Fruit fly (Drosophila melanogaster) whole organism, embryonic: ENCODE measurements around the gene TTLL1A.

ENCODE experiments used
- CG10274 ChIP-seq: fragments of 200-800 bp; sonication (Bioruptor generic); optimal IDR thresholded peaks from 3 replicates; lab custom pipeline; 2017; ENCODE audit warnings: missing biosample characterization, mild to moderate bottlenecking, missing genetic modification characterization
- CG10462 ChIP-seq: fragments of 200-800 bp; sonication (Bioruptor generic); optimal IDR thresholded peaks from 2 replicates; lab custom pipeline; 2016; ENCODE audit warnings: missing biosample characterization, missing genetic modification characterization
- CG10543 ChIP-seq: fragments of 200-800 bp; sonication (Bioruptor generic); optimal IDR thresholded peaks from 3 replicates; lab custom pipeline; 2017; ENCODE audit warnings: missing biosample characterization, mild to moderate bottlenecking, missing genetic modification characterization, moderate library complexity
- CG12769 ChIP-seq: fragments of 200-800 bp; sonication (Bioruptor generic); optimal IDR thresholded peaks from 2 replicates; lab custom pipeline; 2019; ENCODE audit warnings: missing biosample characterization, mild to moderate bottlenecking, missing genetic modification characterization, moderate library complexity
- CG1602 ChIP-seq: fragments of 200-800 bp; sonication (Bioruptor generic); optimal IDR thresholded peaks from 3 replicates; lab custom pipeline; 2016; ENCODE audit warnings: missing biosample characterization, missing genetic modification characterization
- CG16813 ChIP-seq: fragments of 200-800 bp; sonication (Bioruptor generic); IDR thresholded peaks from 3 replicates; pipeline ENCODE4 v1.3.6; 2022; ENCODE audit warnings: missing biosample characterization, missing genetic modification characterization; ENCODE audit not compliant: partially characterized antibody
- CG16815 ChIP-seq: fragments of 200-800 bp; sonication (Bioruptor generic); optimal IDR thresholded peaks from 3 replicates; lab custom pipeline; 2017; ENCODE audit warnings: missing biosample characterization, mild to moderate bottlenecking, missing genetic modification characterization
- CG18011 ChIP-seq: fragments of 200-800 bp; sonication (Bioruptor generic); optimal IDR thresholded peaks from 2 replicates; lab custom pipeline; 2017; ENCODE audit warnings: missing biosample characterization, missing genetic modification characterization, mild to moderate bottlenecking, moderate library complexity, missing genotype
- CG2202 ChIP-seq: fragments of 200-800 bp; sonication (Bioruptor generic); optimal IDR thresholded peaks from 2 replicates; lab custom pipeline; 2018; ENCODE audit warnings: missing biosample characterization, mild to moderate bottlenecking, missing genetic modification characterization
- CG2678 ChIP-seq: fragments of 200-800 bp; sonication (Bioruptor generic); optimal IDR thresholded peaks from 3 replicates; lab custom pipeline; 2019; ENCODE audit warnings: missing biosample characterization, mild to moderate bottlenecking, missing genetic modification characterization, moderate library complexity
- CG31388 ChIP-seq: fragments of 200-800 bp; sonication (Bioruptor generic); optimal IDR thresholded peaks from 2 replicates; lab custom pipeline; 2016; ENCODE audit warnings: missing biosample characterization, missing genetic modification characterization
- CG3281 ChIP-seq: fragments of 200-800 bp; sonication (Bioruptor generic); optimal IDR thresholded peaks from 3 replicates; lab custom pipeline; 2017; ENCODE audit warnings: missing biosample characterization, mild to moderate bottlenecking, missing genetic modification characterization
- CG3726 ChIP-seq: fragments of 200-800 bp; sonication (Bioruptor generic); IDR thresholded peaks from 3 replicates; pipeline ENCODE4, ENCODE4 v1.3.6; 2022; ENCODE audit warnings: missing biosample characterization, missing genetic modification characterization
- CG6254 ChIP-seq: fragments of 200-800 bp; sonication (Bioruptor generic); optimal IDR thresholded peaks from 3 replicates; lab custom pipeline; 2017; ENCODE audit warnings: mild to moderate bottlenecking, missing biosample characterization, missing genetic modification reagents, missing genetic modification characterization
- CG6689 ChIP-seq: fragments of 200-800 bp; sonication (Bioruptor generic); IDR thresholded peaks from 2 replicates; pipeline ENCODE4 v1.3.6; 2022; ENCODE audit warnings: missing biosample characterization, missing genetic modification characterization
- CG6854 ChIP-seq: fragments of 200-800 bp; sonication (Bioruptor generic); optimal IDR thresholded peaks from 3 replicates; lab custom pipeline; 2017; ENCODE audit warnings: missing biosample characterization, mild to moderate bottlenecking, missing genetic modification characterization
- CG7745 ChIP-seq: fragments of 200-800 bp; sonication (Bioruptor generic); optimal IDR thresholded peaks from 2 replicates; lab custom pipeline; 2018; ENCODE audit warnings: missing biosample characterization, mild to moderate bottlenecking, missing genetic modification characterization, moderate library complexity
- CG9215 ChIP-seq: fragments of 200-800 bp; sonication (Bioruptor generic); IDR thresholded peaks from 2 replicates; pipeline ENCODE4 v1.3.6; 2022; ENCODE audit warnings: missing biosample characterization, missing genetic modification characterization
- CTCF ChIP-seq: fragments of 200-800 bp; sonication (Bioruptor generic); optimal IDR thresholded peaks from 2 replicates; lab custom pipeline; 2017; ENCODE audit warnings: missing biosample characterization, mild to moderate bottlenecking, missing genetic modification characterization, moderate library complexity
- CrebB ChIP-seq: fragments of 200-800 bp; sonication (Bioruptor generic); optimal IDR thresholded peaks from 3 replicates; lab custom pipeline; 2018; ENCODE audit warnings: missing biosample characterization, mild to moderate bottlenecking, missing genetic modification characterization
- D ChIP-seq, 2 experiments: fragments of 200-800 bp in 1 of 2; fragments of >200 bp in 1 of 2; sonication (Bioruptor generic) in 1 of 2; optimal IDR thresholded peaks; 2 replicates in 1 of 2; 3 replicates in 1 of 2; lab custom pipeline; 2017; ENCODE audit warnings: mild to moderate bottlenecking in 1 of 2, missing biosample characterization in 1 of 2, missing genetic modification characterization in 1 of 2, missing genetic modification reagents in 1 of 2
- D19B ChIP-seq: fragments of 200-800 bp; sonication (Bioruptor generic); optimal IDR thresholded peaks from 2 replicates; lab custom pipeline; 2017; ENCODE audit warnings: missing biosample characterization, mild to moderate bottlenecking, missing genetic modification characterization
- Dek ChIP-seq: fragments of 200-800 bp; sonication (Bioruptor generic); optimal IDR thresholded peaks from 3 replicates; lab custom pipeline; 2019; ENCODE audit warnings: missing biosample characterization, mild to moderate bottlenecking, missing genetic modification characterization, moderate library complexity
- Dp ChIP-seq: fragments of 200-800 bp; sonication (Bioruptor generic); optimal IDR thresholded peaks from 2 replicates; lab custom pipeline; 2018; ENCODE audit warnings: missing biosample characterization, mild to moderate bottlenecking, missing genetic modification characterization, moderate library complexity
- GATAe ChIP-seq: fragments of 200-800 bp; sonication (Bioruptor generic); conservative IDR thresholded peaks from 2 replicates; pipeline ENCODE4 v1.3.6; 2022; ENCODE audit warnings: missing biosample characterization, missing genetic modification characterization
- HLH4C ChIP-seq: fragments of 200-800 bp; sonication (Bioruptor generic); IDR thresholded peaks from 3 replicates; pipeline ENCODE4 v1.3.6; 2022; ENCODE audit warnings: missing biosample characterization, missing genetic modification characterization; ENCODE audit not compliant: partially characterized antibody
- Hr78 ChIP-seq, 2 experiments: fragments of 200-800 bp in 1 of 2; fragments of >200 bp in 1 of 2; sonication (Bioruptor generic) in 1 of 2; optimal IDR thresholded peaks; 2 replicates each; lab custom pipeline; 2017 to 2019; ENCODE audit warnings: missing biosample characterization in 2 of 2, missing genetic modification characterization in 2 of 2, mild to moderate bottlenecking in 1 of 2, moderate library complexity in 1 of 2
- MTF-1 ChIP-seq: fragments of 200-800 bp; sonication (Bioruptor generic); optimal IDR thresholded peaks from 2 replicates; lab custom pipeline; 2018; ENCODE audit warnings: missing biosample characterization, mild to moderate bottlenecking, missing genetic modification characterization, borderline replicate concordance
- Scr ChIP-seq: fragments of 200-800 bp; sonication (Bioruptor generic); IDR thresholded peaks from 2 replicates; pipeline ENCODE4 v1.3.6; 2022; ENCODE audit warnings: missing biosample characterization, missing genetic modification characterization; ENCODE audit not compliant: partially characterized antibody
- Six4 ChIP-seq: fragments of 200-800 bp; sonication (Bioruptor generic); optimal IDR thresholded peaks from 2 replicates; lab custom pipeline; 2016; ENCODE audit warnings: missing biosample characterization, missing genetic modification characterization
- ac ChIP-seq: fragments of 200-800 bp; sonication (Bioruptor generic); optimal IDR thresholded peaks from 3 replicates; lab custom pipeline; 2017; ENCODE audit warnings: missing biosample characterization, mild to moderate bottlenecking, missing genetic modification characterization
- bbx ChIP-seq: fragments of 200-800 bp; sonication (Bioruptor generic); IDR thresholded peaks from 2 replicates; pipeline ENCODE4 v1.3.6; 2022; ENCODE audit warnings: missing biosample characterization, missing genetic modification characterization; ENCODE audit not compliant: partially characterized antibody
- ems ChIP-seq: fragments of 200-800 bp; sonication (Bioruptor generic); optimal IDR thresholded peaks from 3 replicates; lab custom pipeline; 2016; ENCODE audit warnings: missing biosample characterization, missing genetic modification characterization
- fru ChIP-seq: fragments of >200 bp; optimal IDR thresholded peaks from 2 replicates; lab custom pipeline; 2017
- gt ChIP-seq: fragments of 200-800 bp; sonication (Bioruptor generic); IDR thresholded peaks from 2 replicates; pipeline ENCODE4 v1.3.6; 2022; ENCODE audit warnings: missing biosample characterization, missing genetic modification characterization
- insv ChIP-seq, 2 experiments: fragments of 200-800 bp; sonication (Bioruptor generic); optimal IDR thresholded peaks; 3 replicates each; lab custom pipeline; 2016 to 2018; ENCODE audit warnings: missing biosample characterization in 2 of 2, missing genetic modification characterization in 2 of 2
- ken ChIP-seq: fragments of 200-800 bp; sonication (Bioruptor generic); IDR thresholded peaks from 3 replicates; pipeline ENCODE4 v1.3.6; 2022; ENCODE audit warnings: missing biosample characterization, missing genetic modification characterization
- kni ChIP-seq: fragments of 200-800 bp; sonication (Bioruptor generic); optimal IDR thresholded peaks from 3 replicates; lab custom pipeline; 2017; ENCODE audit warnings: mild to moderate bottlenecking, missing biosample characterization, missing genetic modification reagents, missing genetic modification characterization
- pb ChIP-seq: fragments of 200-800 bp; sonication (Bioruptor generic); optimal IDR thresholded peaks from 3 replicates; lab custom pipeline; 2016; ENCODE audit warnings: missing biosample characterization, missing genetic modification characterization
- pros ChIP-seq: fragments of 200-800 bp; sonication (Bioruptor generic); optimal IDR thresholded peaks from 3 replicates; lab custom pipeline; 2019; ENCODE audit warnings: missing biosample characterization, mild to moderate bottlenecking, missing genetic modification characterization, moderate library complexity
- sima ChIP-seq: fragments of 200-800 bp; sonication (Bioruptor generic); optimal IDR thresholded peaks from 2 replicates; lab custom pipeline; 2016; ENCODE audit warnings: missing biosample characterization, missing genetic modification characterization
- slp2 ChIP-seq: fragments of 200-800 bp; sonication (Bioruptor generic); optimal IDR thresholded peaks from 2 replicates; lab custom pipeline; 2016; ENCODE audit warnings: missing biosample characterization, missing genetic modification characterization
- sob ChIP-seq: fragments of 200-800 bp; sonication (Bioruptor generic); IDR thresholded peaks from 2 replicates; pipeline ENCODE4 v1.3.6; 2022; ENCODE audit warnings: missing biosample characterization, missing genetic modification characterization
- tll ChIP-seq, 2 experiments: fragments of 200-800 bp in 1 of 2; fragments of >200 bp in 1 of 2; sonication (Bioruptor generic) in 1 of 2; optimal IDR thresholded peaks; 2 replicates each; lab custom pipeline; 2017 to 2019; ENCODE audit warnings: missing biosample characterization in 2 of 2, missing genetic modification characterization in 2 of 2, mild to moderate bottlenecking in 1 of 2, moderate library complexity in 1 of 2
- vnd ChIP-seq: fragments of 200-800 bp; sonication (Bioruptor generic); IDR thresholded peaks from 3 replicates; pipeline ENCODE4 v1.3.6; 2022; ENCODE audit warnings: missing biosample characterization, missing genetic modification characterization; ENCODE audit not compliant: partially characterized antibody
- z ChIP-seq: fragments of 200-800 bp; sonication (Bioruptor generic); IDR thresholded peaks from 3 replicates; pipeline ENCODE4 v1.3.6; 2022; ENCODE audit warnings: missing biosample characterization, missing genetic modification characterization

The TTLL1A gene

dm6 chrX:17167304-17167703, 35.1 kb downstream of the TTLL1A start (continued):
- TF ChIP-seq vnd (GFP tag; lab: Robert Waterston, UW) (0 out of 3 replicates have a peak, but pooled peaks have one; percentile 17), HLH4C (GFP tag; lab: Robert Waterston, UW) (peak; percentile 65), CG9215 (GFP tag; lab: Robert Waterston, UW) (no peak), CG12769 (no peak), bbx (GFP tag; lab: Robert Waterston, UW) (peak; percentile 50; the same call in 1 of the 2 replicates), CG6254 (GFP tag; lab: Kevin White, UChicago) (no peak), Scr (GFP tag; lab: Robert Waterston, UW) (0 out of 2 replicates have a peak, but pooled peaks have one; percentile 15), CG3726 (GFP tag; lab: Robert Waterston, UW) (no peak), gt (GFP tag; lab: Robert Waterston, UW) (no peak), CG1602 (no peak), CG6854 (GFP tag; lab: Kevin White, UChicago) (no peak), CG6689 (GFP tag; lab: Robert Waterston, UW) (no peak), fru (lab: Kevin White, UChicago) (no peak), D19B (no peak), CG16813 (GFP tag; lab: Robert Waterston, UW) (peak; percentile 29; the same call in 1 of the 3 replicates)

DNA sequence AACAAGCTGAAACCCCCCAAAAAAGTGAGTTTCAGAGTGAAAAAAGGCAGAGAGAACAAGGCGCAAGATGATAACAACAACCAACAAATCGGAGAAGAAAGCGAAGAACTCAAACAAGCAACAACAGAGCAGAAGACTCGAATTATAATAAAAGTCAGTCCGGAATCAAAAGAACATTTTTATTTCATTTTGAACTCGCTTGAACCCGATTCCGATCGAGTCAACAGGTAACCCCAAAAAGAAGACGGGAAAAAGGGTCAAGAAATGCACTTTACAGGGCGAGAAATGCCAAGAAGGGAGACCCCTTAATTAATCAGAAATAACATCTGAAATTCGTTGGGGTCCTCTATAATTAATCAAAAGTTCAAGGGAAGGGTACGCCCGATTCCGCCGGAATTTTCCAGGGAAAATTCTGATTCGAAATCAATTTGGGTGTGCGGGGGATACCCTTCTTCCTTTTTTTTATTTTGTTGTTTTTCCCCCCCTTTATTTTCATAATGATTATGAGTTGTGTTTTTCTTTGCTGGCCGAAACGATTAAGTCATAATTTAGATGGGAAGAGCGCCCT, 39.9 kb downstream of the TTLL1A start:
- TF ChIP-seq ems (GFP tag; lab: Kevin White, UChicago) (no peak), CG7745 (tag; lab: Kevin White, UChicago) (peak; percentile 62), tll (GFP tag; optimal IDR thresholded peaks at IDR 0.05; lab: Kevin White, UChicago) (peak in 1 of 2 experiments; percentile 17), pros (GFP tag; lab: Kevin White, UChicago) (peak; percentile 82), CrebB (tag; lab: Kevin White, UChicago) (no peak), pb (GFP tag; lab: Kevin White, UChicago) (no peak), CG31388 (GFP tag; lab: Kevin White, UChicago) (no peak), kni (GFP tag; lab: Kevin White, UChicago) (peak; percentile 67), CG2678 (tag; lab: Kevin White, UChicago) (no peak), insv (GFP tag; optimal IDR thresholded peaks at IDR 0.05; lab: Kevin White, UChicago) (peak in 1 of 2 experiments; percentile 51), Hr78 (GFP tag; optimal IDR thresholded peaks at IDR 0.05; lab: Kevin White, UChicago) (peak in 1 of 2 experiments; percentile 20)

DNA sequence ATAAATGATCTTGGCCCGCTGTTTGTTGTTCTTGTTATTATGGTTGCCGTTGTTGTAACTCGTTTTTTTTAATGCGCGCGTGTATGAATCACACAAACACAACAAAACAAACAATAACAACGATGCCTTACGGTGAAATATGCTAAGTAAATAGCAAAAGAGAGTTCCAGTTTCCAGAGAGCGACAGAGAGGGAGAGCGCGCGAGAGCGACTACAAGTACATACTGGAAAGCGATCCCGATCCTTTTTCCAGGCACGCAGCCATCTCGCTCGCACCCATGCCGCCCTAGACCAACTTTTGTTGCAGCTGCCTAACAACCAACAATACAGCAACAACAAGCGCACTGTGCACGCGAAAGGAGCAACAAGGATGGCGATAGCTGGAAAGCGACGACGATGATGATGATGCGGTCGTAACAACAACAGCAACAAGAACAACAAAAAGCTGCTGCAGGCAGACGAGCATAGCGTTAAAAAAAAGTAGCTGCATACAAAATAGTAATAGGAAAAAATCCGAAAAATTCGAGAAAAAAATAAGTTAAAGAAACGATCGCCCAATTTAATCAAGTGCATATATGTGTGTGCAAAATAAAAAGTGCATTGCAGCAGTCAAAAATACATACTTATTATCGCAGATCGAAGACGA, 41.9 kb downstream of the TTLL1A start:
- TF ChIP-seq z (no peak), sima (GFP tag; lab: Kevin White, UChicago) (no peak), Dp (no peak), CTCF (GFP tag; lab: Kevin White, UChicago) (no peak), GATAe (no peak), CG10543 (GFP tag; lab: Kevin White, UChicago) (no peak), MTF-1 (GFP tag; lab: Kevin White, UChicago) (no peak), CG10274 (GFP tag; lab: Kevin White, UChicago) (no peak), D (optimal IDR thresholded peaks at IDR 0.05; lab: Kevin White, UChicago) (no peak), D (GFP tag; optimal IDR thresholded peaks at IDR 0.05; lab: Kevin White, UChicago) (no peak), sob (no peak), CG18011 (GFP tag; lab: Kevin White, UChicago) (no peak), CG3281 (GFP tag; lab: Kevin White, UChicago) (no peak), ken (GFP tag; lab: Robert Waterston, UW) (no peak), CG2202 (tag; lab: Kevin White, UChicago) (no peak), Dek (tag; lab: Kevin White, UChicago) (no peak), ac (GFP tag; lab: Kevin White, UChicago) (peak; percentile 55), CG10462 (GFP tag; lab: Kevin White, UChicago) (no peak), Six4 (GFP tag; lab: Kevin White, UChicago) (no peak), slp2 (GFP tag; lab: Kevin White, UChicago) (no peak), CG16815 (GFP tag; lab: Kevin White, UChicago) (no peak)
